Fruit fly (Drosophila melanogaster) whole organism, prepupa: Measurements from ENCODE around the gene Tbcc.
A peak's percentile ranks its signal among the peaks of the same experiment; 100 is the strongest.

Source experiments
- Blimp-1 ChIP-seq: fragments of 200-800 bp; sonication (Bioruptor generic); optimal IDR thresholded peaks from 3 replicates; lab custom pipeline; 2017; ENCODE audit warnings: missing biosample characterization, missing genetic modification characterization, mild to moderate bottlenecking, moderate library complexity, missing genetic modification reagents
- CG11294 ChIP-seq: fragments of 200-800 bp; sonication (Bioruptor generic); IDR thresholded peaks from 2 replicates; pipeline ENCODE4 v1.3.6; 2022; ENCODE audit warnings: missing biosample characterization, missing genetic modification characterization
- CG11762 ChIP-seq: fragments of 200-800 bp; sonication (Bioruptor generic); optimal IDR thresholded peaks from 3 replicates; lab custom pipeline; 2016; ENCODE audit warnings: missing biosample characterization, missing genetic modification characterization; ENCODE audit not compliant: insufficient read depth
- CG11902 ChIP-seq: fragments of 200-800 bp; sonication (Bioruptor generic); optimal IDR thresholded peaks from 3 replicates; lab custom pipeline; 2016; ENCODE audit warnings: missing biosample characterization, missing genetic modification characterization
- CG1621 ChIP-seq: fragments of 200-800 bp; sonication (Bioruptor generic); optimal IDR thresholded peaks from 3 replicates; lab custom pipeline; 2018; ENCODE audit warnings: missing biosample characterization, mild to moderate bottlenecking, missing genetic modification characterization
- CG16779 ChIP-seq: fragments of 200-800 bp; sonication (Bioruptor generic); optimal IDR thresholded peaks from 3 replicates; lab custom pipeline; 2017; ENCODE audit warnings: missing biosample characterization, mild to moderate bottlenecking, missing genetic modification characterization
- CG31627 ChIP-seq: fragments of 200-800 bp; sonication (Bioruptor generic); optimal IDR thresholded peaks from 3 replicates; lab custom pipeline; 2016; ENCODE audit warnings: missing biosample characterization, missing genetic modification characterization
- CG32006 ChIP-seq: fragments of 200-800 bp; sonication (Bioruptor generic); optimal IDR thresholded peaks from 3 replicates; lab custom pipeline; 2017; ENCODE audit warnings: missing biosample characterization, mild to moderate bottlenecking, missing genetic modification characterization
- CG34406 ChIP-seq: fragments of 200-800 bp; sonication (Bioruptor generic); optimal IDR thresholded peaks from 3 replicates; lab custom pipeline; 2016; ENCODE audit warnings: missing biosample characterization, missing genetic modification characterization
- CG4318 ChIP-seq: fragments of 200-800 bp; sonication (Bioruptor generic); optimal IDR thresholded peaks from 3 replicates; lab custom pipeline; 2017; ENCODE audit warnings: missing biosample characterization, mild to moderate bottlenecking, missing genetic modification characterization
- CG6163 ChIP-seq: fragments of 200-800 bp; sonication (Bioruptor generic); IDR thresholded peaks from 3 replicates; pipeline ENCODE4 v1.3.6; 2022; ENCODE audit warnings: missing biosample characterization, missing genetic modification characterization
- CG6276 ChIP-seq: fragments of 200-800 bp; sonication (Bioruptor generic); optimal IDR thresholded peaks from 2 replicates; lab custom pipeline; 2017; ENCODE audit warnings: missing biosample characterization, mild to moderate bottlenecking, missing genetic modification characterization
- CG6792 ChIP-seq: fragments of 200-800 bp; sonication (Bioruptor generic); optimal IDR thresholded peaks from 3 replicates; lab custom pipeline; 2016; ENCODE audit warnings: missing biosample characterization, missing genetic modification characterization
- CG6808 ChIP-seq: fragments of 200-800 bp; sonication (Bioruptor generic); optimal IDR thresholded peaks from 3 replicates; lab custom pipeline; 2017; ENCODE audit warnings: missing biosample characterization, missing genetic modification characterization, mild to moderate bottlenecking, moderate library complexity, missing genetic modification reagents
- CG7368 ChIP-seq: fragments of 200-800 bp; sonication (Bioruptor generic); optimal IDR thresholded peaks from 3 replicates; lab custom pipeline; 2016; ENCODE audit warnings: missing biosample characterization, missing genetic modification characterization
- CG8119 ChIP-seq: fragments of 200-800 bp; sonication (Bioruptor generic); IDR thresholded peaks from 3 replicates; pipeline ENCODE4 v1.3.6; 2022; ENCODE audit warnings: missing biosample characterization, missing genetic modification characterization
- CG8319 ChIP-seq: fragments of 200-800 bp; sonication (Bioruptor generic); optimal IDR thresholded peaks from 3 replicates; lab custom pipeline; 2016; ENCODE audit warnings: missing biosample characterization, missing genetic modification characterization
- CG9139 ChIP-seq: fragments of 200-800 bp; sonication (Bioruptor generic); optimal IDR thresholded peaks from 3 replicates; lab custom pipeline; 2017; ENCODE audit warnings: missing biosample characterization, mild to moderate bottlenecking, missing genetic modification characterization
- Eip75B ChIP-seq: fragments of 200-800 bp; sonication (Bioruptor generic); optimal IDR thresholded peaks from 3 replicates; lab custom pipeline; 2016; ENCODE audit warnings: missing biosample characterization, missing genetic modification characterization
- Eip78C ChIP-seq: fragments of 200-800 bp; sonication (Bioruptor generic); peaks from one replicate; lab custom pipeline; 2016; ENCODE audit warnings: missing biosample characterization, missing genetic modification characterization
- Ets21C ChIP-seq: fragments of 200-800 bp; sonication (Bioruptor generic); optimal IDR thresholded peaks from 3 replicates; lab custom pipeline; 2016; ENCODE audit warnings: missing biosample characterization, missing genetic modification characterization
- Ets96B ChIP-seq: fragments of 200-800 bp; optimal IDR thresholded peaks from 2 replicates; lab custom pipeline; 2019; ENCODE audit warnings: missing biosample characterization, mild to moderate bottlenecking, missing genetic modification characterization, moderate library complexity
- Gug ChIP-seq: fragments of 200-800 bp; sonication (Bioruptor generic); IDR thresholded peaks from 2 replicates; pipeline ENCODE4 v1.3.6; 2022; ENCODE audit warnings: missing biosample characterization, missing genetic modification characterization
- Hr38 ChIP-seq: sonication (Bioruptor generic); optimal IDR thresholded peaks from 2 replicates; lab custom pipeline; 2016; ENCODE audit warnings: missing biosample characterization, missing genetic modification characterization
- Hr39 ChIP-seq: fragments of 200-800 bp; sonication (Bioruptor generic); optimal IDR thresholded peaks from 2 replicates; lab custom pipeline; 2016; ENCODE audit warnings: missing biosample characterization, missing genetic modification characterization
- Hr4 ChIP-seq: fragments of 200-800 bp; sonication (Bioruptor generic); optimal IDR thresholded peaks from 3 replicates; lab custom pipeline; 2016; ENCODE audit warnings: missing biosample characterization, missing genetic modification characterization
- Met ChIP-seq: fragments of 200-800 bp; sonication (Bioruptor generic); optimal IDR thresholded peaks from 3 replicates; lab custom pipeline; 2016; ENCODE audit warnings: missing biosample characterization, missing genetic modification characterization
- OdsH ChIP-seq: fragments of 200-800 bp; sonication (Bioruptor generic); optimal IDR thresholded peaks from 3 replicates; lab custom pipeline; 2016; ENCODE audit warnings: missing biosample characterization, missing genetic modification characterization
- Smox ChIP-seq: fragments of 200-800 bp; sonication (Bioruptor generic); optimal IDR thresholded peaks from 3 replicates; lab custom pipeline; 2016; ENCODE audit warnings: missing biosample characterization, missing genetic modification characterization
- Sox102F ChIP-seq: fragments of 200-800 bp; sonication (Bioruptor generic); optimal IDR thresholded peaks from 2 replicates; lab custom pipeline; 2016; ENCODE audit warnings: missing biosample characterization, mild to moderate bottlenecking, missing genetic modification characterization
- Sox14 ChIP-seq: fragments of 200-800 bp; sonication (Bioruptor generic); optimal IDR thresholded peaks from 3 replicates; lab custom pipeline; 2016; ENCODE audit warnings: missing biosample characterization, missing genetic modification characterization
- Sox15 ChIP-seq: fragments of 200-800 bp; sonication (Bioruptor generic); optimal IDR thresholded peaks from 3 replicates; lab custom pipeline; 2016; ENCODE audit warnings: missing biosample characterization, missing genetic modification characterization
- achi ChIP-seq: fragments of 200-800 bp; sonication (Bioruptor generic); optimal IDR thresholded peaks from 3 replicates; lab custom pipeline; 2016; ENCODE audit warnings: missing biosample characterization, missing genetic modification characterization
- acj6 ChIP-seq: fragments of 200-800 bp; sonication (Bioruptor generic); optimal IDR thresholded peaks from 3 replicates; lab custom pipeline; 2016; ENCODE audit warnings: missing biosample characterization, missing genetic modification characterization
- dac ChIP-seq: fragments of 200-800 bp; sonication (Bioruptor generic); optimal IDR thresholded peaks from 2 replicates; lab custom pipeline; 2017; ENCODE audit warnings: missing biosample characterization, mild to moderate bottlenecking, missing genetic modification characterization
- dsx ChIP-seq: fragments of 200-800 bp; optimal IDR thresholded peaks from 3 replicates; lab custom pipeline; 2019; ENCODE audit warnings: missing biosample characterization, mild to moderate bottlenecking, missing genetic modification characterization, moderate library complexity; ENCODE audit not compliant: poor library complexity, severe bottlenecking
- eg ChIP-seq: fragments of 200-800 bp; sonication (Bioruptor generic); IDR thresholded peaks from 3 replicates; pipeline ENCODE4 v1.3.6; 2022; ENCODE audit warnings: missing biosample characterization, missing genetic modification characterization
- fd59A ChIP-seq: fragments of 200-800 bp; sonication (Bioruptor generic); optimal IDR thresholded peaks from 2 replicates; lab custom pipeline; 2017; ENCODE audit warnings: missing biosample characterization, mild to moderate bottlenecking, missing genetic modification characterization, missing genetic modification reagents
- fd85E ChIP-seq: fragments of 200-800 bp; sonication (Bioruptor generic); optimal IDR thresholded peaks from 3 replicates; lab custom pipeline; 2016; ENCODE audit warnings: missing biosample characterization, missing genetic modification characterization
- fkh ChIP-seq: fragments of 200-800 bp; sonication (Bioruptor generic); optimal IDR thresholded peaks from 3 replicates; lab custom pipeline; 2017; ENCODE audit warnings: missing biosample characterization, mild to moderate bottlenecking, missing genetic modification characterization, moderate library complexity
- lz ChIP-seq: fragments of 200-800 bp; sonication (Bioruptor generic); optimal IDR thresholded peaks from 3 replicates; lab custom pipeline; 2016; ENCODE audit warnings: missing biosample characterization, missing genetic modification characterization
- net ChIP-seq: fragments of 200-800 bp; sonication (Bioruptor generic); optimal IDR thresholded peaks from 3 replicates; lab custom pipeline; 2016; ENCODE audit warnings: missing biosample characterization, missing genetic modification characterization
- salr ChIP-seq, 2 experiments: fragments of 200-800 bp; sonication (Bioruptor generic); optimal IDR thresholded peaks; 3 replicates each; lab custom pipeline; 2016 to 2018; ENCODE audit warnings: missing biosample characterization in 2 of 2, missing genetic modification characterization in 2 of 2, mild to moderate bottlenecking in 1 of 2
- spab ChIP-seq: fragments of 200-800 bp; sonication (Bioruptor generic); optimal IDR thresholded peaks from 2 replicates; lab custom pipeline; 2017; ENCODE audit warnings: missing biosample characterization, mild to moderate bottlenecking, missing genetic modification characterization, missing genetic modification reagents
- svp ChIP-seq: fragments of 200-800 bp; sonication (Bioruptor generic); peaks from one replicate; lab custom pipeline; 2016; ENCODE audit warnings: missing biosample characterization, missing genetic modification characterization
- topi ChIP-seq: fragments of 200-800 bp; sonication (Bioruptor generic); optimal IDR thresholded peaks from 3 replicates; lab custom pipeline; 2016; ENCODE audit warnings: missing biosample characterization, missing genetic modification characterization

The Tbcc gene

DNA sequence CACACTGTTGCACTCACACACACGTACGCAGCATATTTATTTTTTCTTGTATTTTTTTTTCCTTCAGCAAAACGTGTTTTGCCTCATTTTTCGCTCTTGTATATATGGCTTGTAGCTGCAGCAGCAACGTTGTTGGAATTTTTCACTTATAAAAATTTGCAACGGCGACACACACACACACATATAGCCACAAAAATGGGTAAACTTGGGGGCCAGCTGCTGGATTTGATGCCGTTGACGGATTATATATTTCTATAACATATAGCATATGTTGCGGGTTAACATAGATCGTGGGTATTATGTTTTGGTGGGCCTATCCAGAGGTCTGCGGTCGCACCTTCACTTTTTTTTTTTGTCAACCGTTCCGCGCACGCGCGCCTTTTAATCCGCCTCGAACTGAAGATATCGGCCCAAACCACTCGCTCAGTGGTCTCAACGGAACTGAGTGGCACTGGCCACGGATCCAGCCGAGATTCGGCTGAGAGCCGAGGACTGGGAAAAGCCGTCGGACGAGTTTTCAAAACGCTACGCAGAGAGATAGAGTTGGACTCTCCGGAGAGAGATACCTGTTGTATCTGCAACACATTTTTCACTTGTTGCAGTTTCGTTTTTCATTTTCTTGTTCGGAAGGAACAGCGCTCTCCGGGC, 33.9 kb upstream of the Tbcc start, which contains the start of gene ft (continued):
- TF ChIP-seq Hr38 (GFP tag; lab: Kevin White, UChicago) (no peak), CG8319 (GFP tag; lab: Kevin White, UChicago) (no peak), CG1621 (tag; lab: Kevin White, UChicago) (no peak)

DNA sequence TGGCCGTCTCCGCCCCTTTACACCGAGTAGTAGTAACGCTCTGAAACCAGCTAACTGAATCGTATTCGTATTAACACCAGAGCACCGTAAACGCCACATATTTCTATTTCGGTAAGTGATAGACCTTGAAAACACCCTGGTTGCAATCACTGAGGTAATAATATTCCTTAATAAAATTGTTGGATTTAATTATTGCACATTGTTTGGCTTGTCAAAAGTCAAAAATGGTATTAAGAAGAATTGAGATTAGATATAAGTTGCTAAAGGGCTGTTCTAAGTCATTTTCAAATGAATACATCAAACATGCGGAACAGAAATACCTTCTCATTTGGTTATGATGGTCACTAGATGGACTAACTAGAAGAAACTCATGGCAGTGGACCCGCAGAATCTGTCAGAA, 31.2 kb upstream of the Tbcc start:
- TF ChIP-seq CG34406 (no peak), CG6792 (no peak), CG6163 (GFP tag; lab: Robert Waterston, UW) (no peak), dsx (GFP tag; lab: Kevin White, UChicago) (no peak), Eip78C (GFP tag; lab: Kevin White, UChicago) (no peak), fd85E (GFP tag; lab: Kevin White, UChicago) (no peak), OdsH (GFP tag; lab: Kevin White, UChicago) (no peak), Gug (no peak), topi (GFP tag; lab: Kevin White, UChicago) (no peak), acj6 (GFP tag; lab: Kevin White, UChicago) (no peak)

DNA sequence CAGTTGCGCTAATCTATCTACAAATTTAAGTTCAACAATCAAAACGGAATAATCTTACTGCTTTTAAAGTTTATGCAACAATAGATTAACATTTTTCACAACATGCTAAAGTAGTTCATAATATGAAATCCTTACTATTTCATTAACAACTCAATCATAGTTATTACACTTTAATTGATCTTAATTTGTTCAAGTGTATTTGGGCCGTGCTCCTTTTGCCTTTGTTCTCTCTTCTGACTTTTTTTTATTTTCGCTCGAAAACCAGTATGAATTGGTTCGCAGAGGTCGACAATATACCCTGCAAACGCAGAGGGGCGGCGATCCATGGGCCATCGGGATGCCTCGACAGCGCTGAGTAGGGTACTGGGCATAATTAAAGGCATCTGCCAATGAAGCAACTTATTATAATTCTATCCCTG, 23.8 kb upstream of the Tbcc start:
- TF ChIP-seq Sox102F (peak; percentile 53), Hr4 (GFP tag; lab: Kevin White, UChicago) (no peak), Ets96B (tag; lab: Kevin White, UChicago) (peak; percentile 86), lz (GFP tag; lab: Kevin White, UChicago) (no peak), net (GFP tag; lab: Kevin White, UChicago) (peak; percentile 37), CG16779 (peak; percentile 42), CG11762 (peak; percentile 75), CG32006 (no peak), CG6163 (GFP tag; lab: Robert Waterston, UW) (peak; percentile 76), CG11294 (GFP tag; lab: Robert Waterston, UW) (no peak), dac (GFP tag; lab: Kevin White, UChicago) (no peak), Met (GFP tag; lab: Kevin White, UChicago) (peak; percentile 77), CG1621 (tag; lab: Kevin White, UChicago) (peak; percentile 50), Smox (GFP tag; lab: Kevin White, UChicago) (peak; percentile 39), Sox15 (GFP tag; lab: Kevin White, UChicago) (peak; percentile 15), svp (GFP tag; lab: Kevin White, UChicago) (peak; percentile 83), CG11902 (GFP tag; lab: Kevin White, UChicago) (peak; percentile 21), Ets21C (GFP tag; lab: Kevin White, UChicago) (peak; percentile 44), CG9139 (GFP tag; lab: Kevin White, UChicago) (peak; percentile 73), CG6276 (GFP tag; lab: Kevin White, UChicago) (no peak), CG6808 (GFP tag; lab: Kevin White, UChicago) (peak; percentile 87), Blimp-1 (GFP tag; lab: Kevin White, UChicago) (peak; percentile 28), Eip75B (GFP tag; lab: Kevin White, UChicago) (peak; percentile 77), CG4318 (GFP tag; lab: Kevin White, UChicago) (no peak), OdsH (GFP tag; lab: Kevin White, UChicago) (no peak), Eip78C (GFP tag; lab: Kevin White, UChicago) (peak; percentile 81), eg (GFP tag; lab: Robert Waterston, UW) (0 out of 3 replicates have a peak, but pooled peaks have one; percentile 15), CG31627 (GFP tag; lab: Kevin White, UChicago) (peak; percentile 28), dsx (GFP tag; lab: Kevin White, UChicago) (peak; percentile 66), achi (GFP tag; lab: Kevin White, UChicago) (peak; percentile 59), CG8119 (0 out of 3 replicates have a peak, but pooled peaks have one; percentile 18), fd85E (GFP tag; lab: Kevin White, UChicago) (no peak), salr (GFP tag; optimal IDR thresholded peaks at IDR 0.05; lab: Kevin White, UChicago) (peak in 1 of 2 experiments; percentile 30), CG8319 (GFP tag; lab: Kevin White, UChicago) (peak; percentile 46), CG34406 (peak; percentile 62), fd59A (GFP tag; lab: Kevin White, UChicago) (peak; percentile 56), Hr39 (GFP tag; lab: Kevin White, UChicago) (no peak), CG7368 (peak; percentile 47), topi (GFP tag; lab: Kevin White, UChicago) (peak; percentile 64), Sox14 (GFP tag; lab: Kevin White, UChicago) (no peak), spab (peak; percentile 68), fkh (GFP tag; lab: Kevin White, UChicago) (no peak)
